Worm (Caenorhabditis elegans): ENCODE results near the gene anmt-1.
A peak's percentile ranks its signal among the peaks of the same experiment; 100 is the strongest.

anmt-1 gene

DNA sequence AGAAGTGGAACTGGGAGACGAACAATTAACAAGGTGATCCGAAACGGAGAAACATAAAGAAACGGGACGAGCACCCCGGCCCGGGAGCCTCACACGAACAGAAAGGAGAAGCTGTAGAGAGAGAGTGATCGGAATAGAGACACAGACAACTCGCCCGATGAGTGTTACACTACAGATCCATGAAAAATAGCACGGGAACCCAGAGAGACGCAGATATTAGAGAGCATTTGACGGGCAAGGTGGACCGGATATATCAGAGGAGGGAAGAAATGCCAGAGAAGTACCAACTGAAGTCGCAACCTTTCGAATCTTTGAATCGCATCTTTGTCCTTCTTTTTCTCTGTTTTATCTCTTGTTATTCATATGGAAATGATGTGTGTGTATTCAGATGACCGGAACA lies at the start of gene anmt-1:
TSS of gene anmt-1 (plus strand) at position 388 of the 400 bp plus-strand sequence.
- TF ChIP-seq nhr-71 (tag; optimal IDR thresholded peaks at IDR 0.05) (peak; percentile 36), efl-1 (optimal IDR thresholded peaks at IDR 0.05) (peak in 1 of 2 experiments; percentile 10), efl-1 (GFP tag; optimal IDR thresholded peaks at IDR 0.05 in 1 of 2) (no peak), pax-3 (tag; optimal IDR thresholded peaks at IDR 0.05) (no peak), rnt-1 (tag; optimal IDR thresholded peaks at IDR 0.05) (peak; percentile 57), snu-23 (GFP tag; optimal IDR thresholded peaks at IDR 0.05) (peak; percentile 12), nhr-90 (tag; optimal IDR thresholded peaks at IDR 0.05; ENCODE audit: poor library complexity) (no peak), lin-14 (GFP tag; optimal IDR thresholded peaks at IDR 0.05) (peak; percentile 59)

DNA sequence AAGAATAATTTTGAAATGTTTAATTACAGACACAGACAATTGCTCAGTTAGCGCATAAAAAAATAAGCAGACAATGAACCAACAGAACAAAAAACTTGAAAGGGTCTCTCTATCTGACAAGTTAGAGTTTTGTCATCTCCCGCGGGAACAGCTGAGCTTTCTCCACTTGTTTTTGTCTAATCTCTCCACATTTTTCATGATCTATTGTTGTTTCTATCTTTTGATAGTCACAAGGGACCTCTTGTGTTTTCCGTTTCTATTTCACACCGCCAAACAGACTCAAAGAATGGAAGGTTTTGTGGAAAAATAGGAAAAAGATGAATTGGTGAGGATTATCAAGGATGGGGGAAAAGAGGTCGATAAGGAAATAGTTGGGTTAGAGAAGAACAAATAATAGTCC lies 47.8 kb upstream of the anmt-1 start:
- no peak for TF ChIP-seq lir-3 (tag; optimal IDR thresholded peaks at IDR 0.05; ENCODE audit: poor library complexity)
- no peak for TF ChIP-seq swsn-7 (tag; optimal IDR thresholded peaks at IDR 0.05)
- TF ChIP-seq F16B12.6 (tag; optimal IDR thresholded peaks at IDR 0.05) = no peak
- TF ChIP-seq nhr-71 (tag; optimal IDR thresholded peaks at IDR 0.05) = peak; percentile 42
- TF ChIP-seq aha-1 (tag; optimal IDR thresholded peaks at IDR 0.05) = no peak
- TF ChIP-seq nhr-77 (tag; optimal IDR thresholded peaks at IDR 0.05) = no peak
- no peak for TF ChIP-seq snu-23 (GFP tag; optimal IDR thresholded peaks at IDR 0.05)
- no peak for TF ChIP-seq egl-13 (tag; optimal IDR thresholded peaks at IDR 0.05)
- no peak for TF ChIP-seq efl-1 (optimal IDR thresholded peaks at IDR 0.05)
- TF ChIP-seq efl-1 (GFP tag; optimal IDR thresholded peaks at IDR 0.05 in 1 of 2) = no peak
- TF ChIP-seq mef-2 (tag; optimal IDR thresholded peaks at IDR 0.05) = no peak
- no peak for TF ChIP-seq hlh-17 (GFP tag; optimal IDR thresholded peaks at IDR 0.05; ENCODE audit: borderline replicate concordance)
- no peak for TF ChIP-seq unc-130 (tag; optimal IDR thresholded peaks at IDR 0.05)
- TF ChIP-seq elt-2 (tag; optimal IDR thresholded peaks at IDR 0.05) = no peak
- no peak for TF ChIP-seq C34B4.2 (tag; optimal IDR thresholded peaks at IDR 0.05)
- peak; percentile 61 for TF ChIP-seq rnt-1 (tag; optimal IDR thresholded peaks at IDR 0.05)
- no peak for TF ChIP-seq ces-1 (GFP tag; optimal IDR thresholded peaks at IDR 0.05)
- no peak for TF ChIP-seq ama-1 (optimal IDR thresholded peaks at IDR 0.05)
- no peak for TF ChIP-seq lin-39 (tag; optimal IDR thresholded peaks at IDR 0.05)
- peak; percentile 73 for TF ChIP-seq lin-14 (GFP tag; optimal IDR thresholded peaks at IDR 0.05)
- no peak for TF ChIP-seq fkh-4 (tag; optimal IDR thresholded peaks at IDR 0.05; ENCODE audit: borderline replicate concordance)
- no peak for TF ChIP-seq C04F5.9 (tag; optimal IDR thresholded peaks at IDR 0.05)
- TF ChIP-seq grh-1 (GFP tag; IDR thresholded peaks at IDR 0.05) = no peak
- peak in 1 of 2 experiments; percentile 46 for TF ChIP-seq lsy-2 (tag; optimal IDR thresholded peaks at IDR 0.05)
- no peak for TF ChIP-seq tlp-1 (tag; optimal IDR thresholded peaks at IDR 0.05)
- TF ChIP-seq sox-4 (tag; optimal IDR thresholded peaks at IDR 0.05) = no peak
- TF ChIP-seq vab-15 (tag; optimal IDR thresholded peaks at IDR 0.05) = no peak
- TF ChIP-seq lin-15B (tag; optimal IDR thresholded peaks at IDR 0.05) = no peak
- no peak for TF ChIP-seq mep-1 (tag; optimal IDR thresholded peaks at IDR 0.05)
- TF ChIP-seq nhr-47 (tag; optimal IDR thresholded peaks at IDR 0.05) = no peak
- TF ChIP-seq lin-13 (GFP tag; optimal IDR thresholded peaks at IDR 0.05) = no peak
- no peak for TF ChIP-seq pax-3 (tag; optimal IDR thresholded peaks at IDR 0.05)
- no peak for TF ChIP-seq nhr-84 (tag; optimal IDR thresholded peaks at IDR 0.05)
- TF ChIP-seq isw-1 (GFP tag; IDR thresholded peaks at IDR 0.05) = no peak
- no peak; the same call in 1 of the 2 replicates for TF ChIP-seq mab-9 (GFP tag; IDR thresholded peaks at IDR 0.05)
- no peak for TF ChIP-seq zip-4 (GFP tag; optimal IDR thresholded peaks at IDR 0.05)

DNA sequence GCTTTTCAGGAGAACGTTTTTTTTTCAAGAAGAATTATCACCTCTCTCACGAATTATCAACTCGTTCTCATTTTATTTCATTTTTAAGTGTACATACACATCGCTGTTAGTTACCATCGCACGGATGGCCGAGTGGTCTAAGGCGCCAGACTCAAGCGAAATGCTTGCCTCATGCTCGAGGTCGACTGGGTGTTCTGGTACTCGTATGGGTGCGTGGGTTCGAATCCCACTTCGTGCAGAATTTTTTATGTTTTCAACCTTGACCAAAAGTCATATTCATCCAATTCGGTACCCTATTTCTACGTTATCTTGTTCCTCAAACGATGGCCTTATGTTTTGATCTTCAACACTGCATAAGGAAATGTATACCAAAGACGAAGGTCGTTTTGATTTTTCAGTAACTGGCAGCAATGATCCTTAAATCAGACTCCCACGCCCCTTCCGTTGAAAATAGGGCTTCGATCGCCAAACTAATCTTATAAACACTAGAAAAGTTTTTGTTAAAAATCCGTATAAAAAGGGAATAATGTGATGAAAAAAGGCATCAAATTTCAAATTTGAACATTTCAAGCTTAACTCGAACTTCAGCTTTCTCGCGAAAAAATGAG lies 45.3 kb upstream of the anmt-1 start, which contains the start of gene fip-1:
TSS of gene fip-1 (plus strand) at position 558 of the 608 bp plus-strand sequence.
- TF ChIP-seq tlp-1 (tag; optimal IDR thresholded peaks at IDR 0.05) (no peak), isw-1 (GFP tag; IDR thresholded peaks at IDR 0.05) (no peak), lin-15B (tag; optimal IDR thresholded peaks at IDR 0.05) (no peak), rnt-1 (tag; optimal IDR thresholded peaks at IDR 0.05) (no peak), blmp-1 (tag; optimal IDR thresholded peaks at IDR 0.05) (no peak), ztf-4 (tag; optimal IDR thresholded peaks at IDR 0.05) (no peak), efl-1 (optimal IDR thresholded peaks at IDR 0.05) (no peak), efl-1 (GFP tag; optimal IDR thresholded peaks at IDR 0.05 in 1 of 2) (peak in 1 of 2 experiments; percentile 87), lin-35 (GFP tag; optimal IDR thresholded peaks at IDR 0.05) (peak in 1 of 2 experiments; percentile 29), nhr-84 (tag; optimal IDR thresholded peaks at IDR 0.05) (no peak), nhr-71 (tag; optimal IDR thresholded peaks at IDR 0.05) (peak; percentile 22), fkh-4 (tag; optimal IDR thresholded peaks at IDR 0.05; ENCODE audit: borderline replicate concordance) (no peak), mdl-1 (tag; optimal IDR thresholded peaks at IDR 0.05) (no peak), vab-15 (tag; optimal IDR thresholded peaks at IDR 0.05) (no peak), snu-23 (GFP tag; optimal IDR thresholded peaks at IDR 0.05) (peak; percentile 0), pag-3 (tag; optimal IDR thresholded peaks at IDR 0.05; ENCODE audit: borderline replicate concordance, insufficient read depth) (no peak)
